Worm (Caenorhabditis elegans) whole organism, L2 larva: ENCODE results near the gene gcy-33.

Experiments
- F13H6.1 ChIP-seq: sonication (generic microtip); optimal IDR thresholded peaks from 2 replicates; lab custom pipeline; 2016; ENCODE audit warnings: missing genetic modification characterization, missing compliant biosample characterization
- R02D3.7 ChIP-seq: fragments of 150-350 bp; optimal IDR thresholded peaks from 2 replicates; lab custom pipeline; 2014; ENCODE audit warnings: missing biosample characterization, missing genetic modification characterization
- alr-1 ChIP-seq: fragments of 150-350 bp; optimal IDR thresholded peaks from 2 replicates; lab custom pipeline; 2014; ENCODE audit warnings: missing biosample characterization, missing genetic modification characterization
- aly-2 ChIP-seq: fragments of 150-350 bp; optimal IDR thresholded peaks from 2 replicates; lab custom pipeline; 2014; ENCODE audit warnings: missing biosample characterization, missing genetic modification characterization
- ceh-16 ChIP-seq: fragments of 150-350 bp; optimal IDR thresholded peaks from 2 replicates; lab custom pipeline; 2014; ENCODE audit warnings: missing biosample characterization, missing genetic modification characterization
- ceh-82 ChIP-seq: fragments of 150-350 bp; optimal IDR thresholded peaks from 2 replicates; lab custom pipeline; 2014; ENCODE audit warnings: missing biosample characterization, missing genetic modification characterization
- crh-2 ChIP-seq: sonication (generic microtip); optimal IDR thresholded peaks from 2 replicates; lab custom pipeline; 2017; ENCODE audit warnings: missing biosample characterization, missing genetic modification characterization
- dmd-4 ChIP-seq: sonication (generic microtip); optimal IDR thresholded peaks from 2 replicates; lab custom pipeline; 2017; ENCODE audit warnings: missing biosample characterization, missing genetic modification characterization
- egl-27 ChIP-seq: sonication (generic microtip); optimal IDR thresholded peaks from 3 replicates; lab custom pipeline; 2017; ENCODE audit warnings: missing biosample characterization, missing genetic modification reagents, missing genetic modification characterization
- elt-1 ChIP-seq: fragments of 150-350 bp; optimal IDR thresholded peaks from 2 replicates; lab custom pipeline; 2014; ENCODE audit warnings: missing biosample characterization, missing genetic modification characterization
- elt-3 ChIP-seq: sonication (generic microtip); optimal IDR thresholded peaks from 2 replicates; lab custom pipeline; 2017; ENCODE audit warnings: missing biosample characterization, missing genetic modification characterization
- fos-1 ChIP-seq: fragments of 150-350 bp; optimal IDR thresholded peaks from 2 replicates; lab custom pipeline; 2014; ENCODE audit warnings: missing biosample characterization, missing genetic modification characterization
- gmeb-1 ChIP-seq: fragments of 150-350 bp; optimal IDR thresholded peaks from 2 replicates; lab custom pipeline; 2014; ENCODE audit warnings: missing biosample characterization, missing genetic modification characterization
- mab-5 ChIP-seq: fragments of 150-350 bp; optimal IDR thresholded peaks from 2 replicates; lab custom pipeline; 2014; ENCODE audit warnings: missing biosample characterization, missing genetic modification characterization
- mbf-1 ChIP-seq: sonication (generic microtip); optimal IDR thresholded peaks from 2 replicates; lab custom pipeline; 2017; ENCODE audit warnings: missing biosample characterization, missing genetic modification characterization
- mdl-1 ChIP-seq, 2 experiments: fragments of 150-350 bp in 1 of 2; sonication (generic microtip) in 1 of 2; optimal IDR thresholded peaks; 2 replicates each; lab custom pipeline; 2017; ENCODE audit warnings: missing biosample characterization in 2 of 2, missing genetic modification characterization in 2 of 2
- nhr-11 ChIP-seq: fragments of 150-350 bp; optimal IDR thresholded peaks from 2 replicates; lab custom pipeline; 2014; ENCODE audit warnings: missing biosample characterization, missing genetic modification characterization
- nhr-12 ChIP-seq: fragments of 150-350 bp; optimal IDR thresholded peaks from 2 replicates; lab custom pipeline; 2014; ENCODE audit warnings: missing biosample characterization, missing genetic modification characterization
- nhr-21 ChIP-seq: fragments of 150-350 bp; optimal IDR thresholded peaks from 2 replicates; lab custom pipeline; 2014; ENCODE audit warnings: missing biosample characterization, missing genetic modification characterization
- nhr-23 ChIP-seq: fragments of 150-350 bp; optimal IDR thresholded peaks from 2 replicates; lab custom pipeline; 2014; ENCODE audit warnings: missing biosample characterization, missing genetic modification reagents, missing genetic modification characterization
- nhr-25 ChIP-seq: fragments of 150-350 bp; sonication (generic microtip); optimal IDR thresholded peaks from 3 replicates; lab custom pipeline; 2014; ENCODE audit warnings: missing biosample characterization, missing genetic modification characterization
- nhr-6 ChIP-seq: fragments of 150-350 bp; optimal IDR thresholded peaks from 2 replicates; lab custom pipeline; 2014; ENCODE audit warnings: missing biosample characterization, missing genetic modification characterization
- nhr-77 ChIP-seq: fragments of 150-350 bp; optimal IDR thresholded peaks from 2 replicates; lab custom pipeline; 2014; ENCODE audit warnings: missing biosample characterization, missing genetic modification characterization
- peb-1 ChIP-seq: fragments of 150-350 bp; optimal IDR thresholded peaks from 2 replicates; lab custom pipeline; 2014; ENCODE audit warnings: missing biosample characterization, missing genetic modification characterization
- skn-1 ChIP-seq: sonication (generic microtip); optimal IDR thresholded peaks from 2 replicates; lab custom pipeline; 2017; ENCODE audit warnings: missing biosample characterization, missing genetic modification characterization
- sma-3 ChIP-seq: sonication (generic microtip); optimal IDR thresholded peaks from 2 replicates; lab custom pipeline; 2016; ENCODE audit warnings: missing genetic modification reagents, missing genetic modification characterization, missing compliant biosample characterization
- sma-9 ChIP-seq, 2 experiments: fragments of 150-350 bp in 1 of 2; sonication (generic microtip) in 1 of 2; optimal IDR thresholded peaks; 2 replicates each; lab custom pipeline; 2014 to 2016; ENCODE audit warnings: missing genetic modification characterization in 2 of 2, mild to moderate bottlenecking in 1 of 2, missing biosample characterization in 1 of 2, missing compliant biosample characterization in 1 of 2, missing genetic modification reagents in 1 of 2, moderate library complexity in 1 of 2
- snpc-4 ChIP-seq: fragments of 150-350 bp; optimal IDR thresholded peaks from 2 replicates; lab custom pipeline; 2014; ENCODE audit warnings: missing biosample characterization, missing genetic modification characterization
- unc-39 ChIP-seq: fragments of 150-350 bp; optimal IDR thresholded peaks from 2 replicates; lab custom pipeline; 2014; ENCODE audit warnings: missing biosample characterization, missing genetic modification characterization
- zag-1 ChIP-seq: fragments of 150-350 bp; optimal IDR thresholded peaks from 2 replicates; lab custom pipeline; 2014; ENCODE audit warnings: missing biosample characterization, missing genetic modification characterization
- ztf-4 ChIP-seq: fragments of 150-350 bp; optimal IDR thresholded peaks from 2 replicates; lab custom pipeline; 2014; ENCODE audit warnings: missing biosample characterization, missing genetic modification characterization

gcy-33 gene

ce11 chrV:11958343-11959291 is 43.0 kb downstream of the gcy-33 start, which contains the start of gene F58H1.5:
Gene F58H1.5 (plus strand): TSS chrV:11958393.
- no peak for TF ChIP-seq sma-3 (GFP tag; lab: Kevin White, UChicago)
- peak; percentile 72 for TF ChIP-seq mab-5 (tag; lab: Kevin White, UChicago)

- no peak for TF ChIP-seq mdl-1 (tag; optimal IDR thresholded peaks at IDR 0.05; lab: Kevin White, UChicago)
- no peak for TF ChIP-seq aly-2 (tag; lab: Kevin White, UChicago)
These were observed 46.0 kb downstream of the gcy-33 start for ce11 chrV:11955617-11956016.

ce11 chrV:11953621-11954020 is 48.0 kb downstream of the gcy-33 start:
- TF ChIP-seq nhr-11 (tag; lab: Kevin White, UChicago) = no peak
- no peak for TF ChIP-seq elt-3 (tag; lab: Kevin White, UChicago)
- no peak for TF ChIP-seq sma-9 (GFP tag; optimal IDR thresholded peaks at IDR 0.05; lab: Kevin White, UChicago)
- TF ChIP-seq sma-9 (tag; optimal IDR thresholded peaks at IDR 0.05; lab: Kevin White, UChicago) = no peak
- TF ChIP-seq dmd-4 (tag; lab: Kevin White, UChicago) = no peak
- TF ChIP-seq, all 48 proteins: peak for 0

- TF ChIP-seq nhr-11 (tag; lab: Kevin White, UChicago) = no peak
These were observed 48.6 kb downstream of the gcy-33 start for ce11 chrV:11952854-11953447.

- TF ChIP-seq ztf-4 (tag; lab: Kevin White, UChicago) (no peak), snpc-4 (tag; lab: Kevin White, UChicago) (no peak), gmeb-1 (no peak), nhr-77 (tag; lab: Kevin White, UChicago) (no peak), mdl-1 (tag; optimal IDR thresholded peaks at IDR 0.05; lab: Kevin White, UChicago) (no peak), unc-39 (tag; lab: Kevin White, UChicago) (no peak), peb-1 (no peak), elt-3 (tag; lab: Kevin White, UChicago) (no peak), ceh-16 (tag; lab: Kevin White, UChicago) (no peak), R02D3.7 (tag; lab: Kevin White, UChicago) (no peak), crh-2 (no peak), fos-1 (no peak), nhr-12 (tag; lab: Kevin White, UChicago) (no peak), dmd-4 (tag; lab: Kevin White, UChicago) (no peak), nhr-21 (tag; lab: Kevin White, UChicago) (no peak), nhr-25 (tag; lab: Kevin White, UChicago) (no peak), skn-1 (tag; lab: Kevin White, UChicago) (no peak), nhr-6 (tag; lab: Kevin White, UChicago) (no peak)
- TF ChIP-seq, all 48 proteins: peak for 0
These were observed 50.4 kb downstream of the gcy-33 start for ce11 chrV:11951227-11951626.

ce11 chrV:11949509-11950117 is 52.0 kb downstream of the gcy-33 start:
- TF ChIP-seq elt-1 (tag; lab: Kevin White, UChicago) (peak; percentile 24), egl-27 (tag; lab: Kevin White, UChicago) (no peak)

ce11 chrV:11948581-11948980 is 53.0 kb downstream of the gcy-33 start:
- TF ChIP-seq zag-1 (tag; lab: Kevin White, UChicago) (no peak), ceh-82 (tag; lab: Kevin White, UChicago) (no peak), unc-39 (tag; lab: Kevin White, UChicago) (no peak), ceh-16 (tag; lab: Kevin White, UChicago) (no peak), nhr-23 (tag; lab: Kevin White, UChicago) (no peak), F13H6.1 (tag; lab: Kevin White, UChicago) (no peak), alr-1 (tag; lab: Kevin White, UChicago) (no peak), mbf-1 (tag; lab: Kevin White, UChicago) (no peak), egl-27 (tag; lab: Kevin White, UChicago) (no peak)
